Worm (Caenorhabditis elegans) whole organism, L1 larva: ENCODE results near the gene sdz-9.
A peak's percentile ranks its signal among the peaks of the same experiment; 100 is the strongest.

Source experiments
- C04F5.9 ChIP-seq: sonication (generic microtip); optimal IDR thresholded peaks from 2 replicates; lab custom pipeline; 2016; ENCODE audit warnings: missing genetic modification characterization, missing compliant biosample characterization
- aha-1 ChIP-seq: fragments of 150-350 bp; optimal IDR thresholded peaks from 2 replicates; lab custom pipeline; 2014; ENCODE audit warnings: missing biosample characterization, missing genetic modification characterization
- aly-2 ChIP-seq: fragments of 150-350 bp; optimal IDR thresholded peaks from 2 replicates; lab custom pipeline; 2014; ENCODE audit warnings: missing biosample characterization, missing genetic modification characterization
- ama-1 ChIP-seq: fragments of 150-350 bp; optimal IDR thresholded peaks from 2 replicates; lab custom pipeline; 2014
- blmp-1 ChIP-seq: fragments of 150-350 bp; optimal IDR thresholded peaks from 2 replicates; lab custom pipeline; 2014; ENCODE audit warnings: missing biosample characterization, missing genetic modification characterization
- ceh-63 ChIP-seq: fragments of 200-800 bp; sonication (Bioruptor generic); optimal IDR thresholded peaks from 2 replicates; lab custom pipeline; 2018; ENCODE audit warnings: mild to moderate bottlenecking, missing genetic modification characterization, missing compliant biosample characterization
- ceh-82 ChIP-seq, 3 experiments: fragments of 150-350 bp in 1 of 3; sonication (generic microtip) in 2 of 3; optimal IDR thresholded peaks; 2 replicates each; lab custom pipeline; 2014 to 2017; ENCODE audit warnings: missing biosample characterization in 3 of 3, missing genetic modification characterization in 3 of 3
- ces-1 ChIP-seq: fragments of 150-350 bp; optimal IDR thresholded peaks from 2 replicates; lab custom pipeline; 2014; ENCODE audit warnings: missing biosample characterization, missing genetic modification reagents, missing genetic modification characterization
- efl-1 ChIP-seq, 4 experiments: fragments of 150-350 bp; optimal IDR thresholded peaks in 3 of 4; peaks in 1 of 4; 1 replicate in 1 of 4; 2 replicates in 3 of 4; lab custom pipeline; 2014; ENCODE audit warnings: missing biosample characterization in 2 of 4, missing genetic modification characterization in 2 of 4, missing genetic modification reagents in 2 of 4
- egl-13 ChIP-seq: sonication (generic microtip); optimal IDR thresholded peaks from 2 replicates; lab custom pipeline; 2016; ENCODE audit warnings: missing genotype, missing genetic modification reagents, missing genetic modification characterization, missing compliant biosample characterization
- egl-27 ChIP-seq, 2 experiments: fragments of 150-350 bp in 1 of 2; sonication (generic microtip); optimal IDR thresholded peaks; 3 replicates each; lab custom pipeline; 2017 to 2018; ENCODE audit warnings: missing biosample characterization in 2 of 2, missing genetic modification characterization in 2 of 2, missing genetic modification reagents in 2 of 2
- fkh-10 ChIP-seq: sonication (generic microtip); optimal IDR thresholded peaks from 2 replicates; lab custom pipeline; 2017; ENCODE audit warnings: missing biosample characterization, missing genetic modification reagents, missing genetic modification characterization
- fkh-4 ChIP-seq: sonication (generic microtip); optimal IDR thresholded peaks from 2 replicates; lab custom pipeline; 2016; ENCODE audit warnings: missing compliant biosample characterization, missing genetic modification characterization, borderline replicate concordance
- hlh-17 ChIP-seq: fragments of 200-800 bp; sonication (Bioruptor generic); optimal IDR thresholded peaks from 2 replicates; lab custom pipeline; 2018; ENCODE audit warnings: missing genetic modification characterization, mild to moderate bottlenecking, missing compliant biosample characterization, moderate library complexity, borderline replicate concordance
- hpl-2 ChIP-seq: fragments of 150-350 bp; optimal IDR thresholded peaks from 2 replicates; lab custom pipeline; 2014; ENCODE audit warnings: missing biosample characterization, missing genetic modification reagents, missing genetic modification characterization
- irx-1 ChIP-seq: sonication (generic microtip); optimal IDR thresholded peaks from 2 replicates; lab custom pipeline; 2016; ENCODE audit warnings: missing genetic modification characterization, missing compliant biosample characterization
- jun-1 ChIP-seq: fragments of 150-350 bp; optimal IDR thresholded peaks from 2 replicates; lab custom pipeline; 2014; ENCODE audit warnings: missing biosample characterization, missing genetic modification reagents, missing genetic modification characterization
- lin-14 ChIP-seq: fragments of 200-800 bp; sonication (Bioruptor generic); optimal IDR thresholded peaks from 2 replicates; lab custom pipeline; 2018; ENCODE audit warnings: mild to moderate bottlenecking, missing genetic modification characterization, moderate library complexity, missing compliant biosample characterization
- lin-35 ChIP-seq, 2 experiments: fragments of 150-350 bp; optimal IDR thresholded peaks; 2 replicates each; lab custom pipeline; 2014; ENCODE audit warnings: missing biosample characterization in 2 of 2, missing genetic modification characterization in 2 of 2, missing genetic modification reagents in 2 of 2
- lir-3 ChIP-seq: sonication (generic microtip); optimal IDR thresholded peaks from 2 replicates; lab custom pipeline; 2016; ENCODE audit warnings: mild to moderate bottlenecking, missing genetic modification characterization, moderate library complexity, missing compliant biosample characterization; ENCODE audit not compliant: poor library complexity
- lsy-2 ChIP-seq, 2 experiments: fragments of 150-350 bp; optimal IDR thresholded peaks; 2 replicates each; lab custom pipeline; 2014; ENCODE audit warnings: missing biosample characterization in 2 of 2, missing genetic modification characterization in 2 of 2
- mdl-1 ChIP-seq, 2 experiments: fragments of 150-350 bp; optimal IDR thresholded peaks; 2 replicates each; lab custom pipeline; 2014 to 2017; ENCODE audit warnings: missing biosample characterization in 2 of 2, missing genetic modification characterization in 2 of 2, inconsistent platforms in 1 of 2
- mef-2 ChIP-seq: fragments of 150-350 bp; optimal IDR thresholded peaks from 2 replicates; lab custom pipeline; 2014; ENCODE audit warnings: missing biosample characterization, missing genetic modification characterization
- mep-1 ChIP-seq: fragments of 150-350 bp; optimal IDR thresholded peaks from 2 replicates; lab custom pipeline; 2014; ENCODE audit warnings: missing biosample characterization, missing genetic modification characterization
- nhr-11 ChIP-seq: fragments of 150-350 bp; optimal IDR thresholded peaks from 2 replicates; lab custom pipeline; 2014; ENCODE audit warnings: missing biosample characterization, missing genetic modification characterization
- nhr-12 ChIP-seq: sonication (generic microtip); optimal IDR thresholded peaks from 2 replicates; lab custom pipeline; 2017; ENCODE audit warnings: missing biosample characterization, missing genetic modification characterization
- nhr-20 ChIP-seq: sonication (generic microtip); optimal IDR thresholded peaks from 2 replicates; lab custom pipeline; 2016; ENCODE audit warnings: mild to moderate bottlenecking, missing genetic modification characterization, missing compliant biosample characterization
- nhr-237 ChIP-seq: fragments of 150-350 bp; optimal IDR thresholded peaks from 2 replicates; lab custom pipeline; 2014; ENCODE audit warnings: missing biosample characterization, missing genetic modification characterization
- nhr-28 ChIP-seq: fragments of 150-350 bp; optimal IDR thresholded peaks from 2 replicates; lab custom pipeline; 2014; ENCODE audit warnings: missing biosample characterization, missing genetic modification characterization
- nhr-47 ChIP-seq: sonication (generic microtip); optimal IDR thresholded peaks from 2 replicates; lab custom pipeline; 2016; ENCODE audit warnings: mild to moderate bottlenecking, missing genetic modification characterization, moderate library complexity, missing compliant biosample characterization
- nhr-76 ChIP-seq: sonication (generic microtip); optimal IDR thresholded peaks from 2 replicates; lab custom pipeline; 2017; ENCODE audit warnings: missing biosample characterization, missing genetic modification characterization
- nhr-77 ChIP-seq: fragments of 150-350 bp; optimal IDR thresholded peaks from 2 replicates; lab custom pipeline; 2014; ENCODE audit warnings: missing biosample characterization, missing genetic modification characterization
- nhr-90 ChIP-seq: sonication (generic microtip); optimal IDR thresholded peaks from 2 replicates; lab custom pipeline; 2016; ENCODE audit warnings: mild to moderate bottlenecking, missing genetic modification characterization, missing compliant biosample characterization; ENCODE audit not compliant: poor library complexity
- pag-3 ChIP-seq: sonication (generic microtip); optimal IDR thresholded peaks from 2 replicates; lab custom pipeline; 2017; ENCODE audit warnings: missing genetic modification characterization, mild to moderate bottlenecking, missing compliant biosample characterization, antibody characterized with exemption, borderline replicate concordance; ENCODE audit not compliant: insufficient read depth
- pax-3 ChIP-seq: fragments of 200-800 bp; sonication (Bioruptor generic); optimal IDR thresholded peaks from 2 replicates; lab custom pipeline; 2018; ENCODE audit warnings: mild to moderate bottlenecking, missing genetic modification characterization, moderate library complexity, missing compliant biosample characterization
- skn-1 ChIP-seq: fragments of 150-350 bp; optimal IDR thresholded peaks from 2 replicates; lab custom pipeline; 2014; ENCODE audit warnings: missing biosample characterization, missing genetic modification characterization
- snpc-4 ChIP-seq: fragments of 150-350 bp; optimal IDR thresholded peaks from 2 replicates; lab custom pipeline; 2014; ENCODE audit warnings: missing biosample characterization, missing genetic modification characterization
- sox-4 ChIP-seq: sonication (generic microtip); optimal IDR thresholded peaks from 2 replicates; lab custom pipeline; 2016; ENCODE audit warnings: missing genetic modification characterization, missing compliant biosample characterization
- sptf-1 ChIP-seq: fragments of 150-350 bp; optimal IDR thresholded peaks from 2 replicates; lab custom pipeline; 2014; ENCODE audit warnings: missing biosample characterization, missing genetic modification characterization
- swsn-7 ChIP-seq: sonication (generic microtip); optimal IDR thresholded peaks from 2 replicates; lab custom pipeline; 2016; ENCODE audit warnings: missing genetic modification characterization, missing compliant biosample characterization
- unc-130 ChIP-seq: fragments of 150-350 bp; optimal IDR thresholded peaks from 2 replicates; lab custom pipeline; 2017; ENCODE audit warnings: missing biosample characterization, missing genetic modification characterization, inconsistent platforms
- unc-86 ChIP-seq: sonication (generic microtip); optimal IDR thresholded peaks from 2 replicates; lab custom pipeline; 2016; ENCODE audit warnings: missing genetic modification characterization, missing compliant biosample characterization
- xbp-1 ChIP-seq: sonication (generic microtip); optimal IDR thresholded peaks from 2 replicates; lab custom pipeline; 2016; ENCODE audit warnings: missing genetic modification characterization, missing compliant biosample characterization
- zag-1 ChIP-seq: fragments of 150-350 bp; optimal IDR thresholded peaks from 2 replicates; lab custom pipeline; 2014; ENCODE audit warnings: missing biosample characterization, missing genetic modification characterization
- zip-4 ChIP-seq: fragments of 200-800 bp; sonication (Bioruptor generic); optimal IDR thresholded peaks from 2 replicates; lab custom pipeline; 2018; ENCODE audit warnings: mild to moderate bottlenecking, missing genetic modification characterization, moderate library complexity, missing compliant biosample characterization

Gene sdz-9

DNA sequence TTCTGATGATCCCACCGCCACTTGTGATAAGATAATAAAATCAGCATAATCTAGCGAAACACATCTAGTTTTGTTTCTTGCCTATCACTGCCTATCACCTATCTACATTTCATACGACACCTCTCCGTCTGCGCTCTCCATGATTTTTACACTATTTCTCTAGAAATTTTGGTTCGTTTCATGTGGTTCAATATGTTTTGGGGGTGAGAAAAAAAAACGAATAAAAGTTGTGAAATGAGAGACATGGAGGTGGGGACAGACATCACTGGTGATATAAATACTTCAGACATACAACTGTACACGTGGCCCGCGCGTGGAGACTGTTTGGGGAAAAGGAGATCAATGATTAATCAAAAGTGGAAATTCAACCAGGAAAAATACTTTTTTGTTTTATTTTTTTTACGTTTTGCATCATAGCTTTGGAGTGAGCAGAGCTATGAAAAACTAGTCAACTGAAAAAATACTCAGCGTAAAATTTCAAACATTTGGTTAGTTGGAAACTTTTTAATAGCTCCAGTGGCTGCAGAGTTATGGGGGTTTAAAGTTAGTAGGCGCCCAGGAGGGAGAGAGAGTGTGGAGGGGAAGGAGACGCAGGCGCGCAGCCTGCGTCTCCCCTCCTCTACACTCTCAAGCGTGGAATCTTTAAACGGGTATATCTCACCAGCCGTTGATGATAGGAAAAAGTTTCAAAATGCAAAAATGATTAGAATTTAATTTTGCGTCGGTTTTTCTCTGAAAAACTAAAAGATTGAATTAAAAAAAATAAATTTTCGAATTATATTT is 29.6 kb upstream of the sdz-9 start (continued):
- TF ChIP-seq C04F5.9 (no peak), fkh-4 (tag; lab: Kevin White, UChicago) (no peak), irx-1 (no peak), lin-35 (GFP tag; optimal IDR thresholded peaks at IDR 0.05; lab: Kevin White, UChicago) (peak in 1 of 2 experiments; percentile 46), aly-2 (tag; lab: Kevin White, UChicago) (no peak), lsy-2 (tag; optimal IDR thresholded peaks at IDR 0.05; lab: Kevin White, UChicago) (no peak), unc-130 (tag; lab: Kevin White, UChicago) (no peak), blmp-1 (tag; lab: Kevin White, UChicago) (peak; percentile 50), nhr-28 (no peak), pag-3 (tag; lab: Kevin White, UChicago) (no peak), xbp-1 (no peak), pax-3 (tag; lab: Kevin White, UChicago) (no peak), skn-1 (tag; lab: Kevin White, UChicago) (no peak), nhr-12 (no peak), nhr-20 (tag; lab: Kevin White, UChicago) (peak; percentile 40), ceh-63 (GFP tag; lab: Kevin White, UChicago) (no peak), jun-1 (tag; lab: Kevin White, UChicago) (no peak), fkh-10 (no peak), mdl-1 (tag; optimal IDR thresholded peaks at IDR 0.05; lab: Kevin White, UChicago) (peak in 1 of 2 experiments; percentile 49), mep-1 (tag; lab: Kevin White, UChicago) (no peak), sox-4 (tag; lab: Kevin White, UChicago) (no peak), unc-86 (tag; lab: Kevin White, UChicago) (no peak), nhr-47 (no peak), zag-1 (tag; lab: Kevin White, UChicago) (no peak), sptf-1 (tag; lab: Kevin White, UChicago) (no peak), nhr-237 (tag; lab: Kevin White, UChicago) (no peak)

DNA sequence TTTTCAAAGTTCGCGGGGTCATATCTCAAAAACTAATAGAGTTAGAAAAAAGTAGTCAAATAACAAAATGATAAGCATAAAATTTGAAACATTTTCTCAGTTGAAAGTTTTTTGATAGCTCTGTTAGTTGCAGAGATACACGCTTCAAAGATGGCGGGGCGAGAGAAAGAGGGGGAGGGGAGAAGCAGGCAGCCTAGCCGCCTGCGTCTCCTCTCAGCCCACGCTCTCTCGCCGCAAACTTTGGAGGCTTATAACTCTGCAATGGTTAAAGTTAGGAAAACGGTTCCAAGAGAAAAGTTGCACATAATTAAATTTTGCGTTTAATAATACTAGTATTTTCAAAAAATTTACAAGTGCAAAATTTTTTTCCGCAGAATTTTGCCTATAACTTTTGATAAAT is 28.3 kb upstream of the sdz-9 start:
- TF ChIP-seq egl-27 (tag; optimal IDR thresholded peaks at IDR 0.05; lab: Kevin White, UChicago) (no peak), nhr-20 (tag; lab: Kevin White, UChicago) (no peak), zip-4 (GFP tag; lab: Kevin White, UChicago) (no peak), swsn-7 (tag; lab: Kevin White, UChicago) (no peak)

DNA sequence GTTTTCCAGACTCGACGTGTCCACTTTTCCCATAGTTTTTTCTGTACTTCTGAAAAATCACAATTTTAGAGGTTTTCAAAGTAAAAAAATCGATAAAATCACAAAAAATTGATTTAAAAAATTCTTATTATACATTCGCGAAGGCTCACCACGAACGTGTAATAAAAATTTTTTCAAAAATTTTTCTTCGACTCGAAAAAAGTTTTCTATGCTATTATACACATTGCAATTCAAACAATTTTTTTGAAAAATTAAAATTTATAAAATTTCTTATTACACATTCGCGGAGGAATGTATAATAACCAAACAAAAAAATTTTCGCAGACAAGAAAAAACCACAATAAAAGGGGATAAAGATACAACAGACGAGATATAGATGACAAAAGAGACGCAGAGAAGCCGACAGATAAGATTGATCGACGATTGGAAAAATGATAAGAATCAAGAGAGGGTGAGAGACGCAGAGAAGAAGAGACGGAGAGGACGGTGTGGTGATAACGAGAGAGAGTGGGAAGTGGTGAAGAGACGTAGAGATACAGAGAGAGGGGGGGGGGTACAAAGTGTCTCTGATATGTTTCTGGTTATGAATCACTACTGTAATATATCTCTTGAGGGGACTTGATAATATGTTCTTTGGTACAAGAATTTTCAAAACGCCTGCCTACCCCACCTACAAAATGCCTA is 27.3 kb upstream of the sdz-9 start, which contains the start of gene nhr-119:
Gene nhr-119, minus strand, starts transcription at position 51 of the 684 bp plus-strand sequence.
- peak; percentile 0 for TF ChIP-seq ama-1 (lab: Kevin White, UChicago)
- TF ChIP-seq hlh-17, result no peak
- TF ChIP-seq mef-2 (tag; lab: Kevin White, UChicago), result no peak
- TF ChIP-seq aly-2 (tag; lab: Kevin White, UChicago), result no peak
- TF ChIP-seq hpl-2 (GFP tag; lab: Kevin White, UChicago), result no peak
- peak; percentile 83 for TF ChIP-seq lin-14 (GFP tag; lab: Kevin White, UChicago)
- no peak for TF ChIP-seq ces-1 (GFP tag; lab: Kevin White, UChicago)
- peak; percentile 48 for TF ChIP-seq unc-130 (tag; lab: Kevin White, UChicago)
- peak; percentile 27 for TF ChIP-seq nhr-77 (tag; lab: Kevin White, UChicago)
- no peak for TF ChIP-seq zag-1 (tag; lab: Kevin White, UChicago)
- TF ChIP-seq C04F5.9, result no peak
- TF ChIP-seq lir-3 (tag; lab: Kevin White, UChicago), result no peak
- TF ChIP-seq nhr-11, result peak; percentile 86
- TF ChIP-seq aha-1 (tag; lab: Kevin White, UChicago), result no peak
- no peak for TF ChIP-seq snpc-4
- TF ChIP-seq pag-3 (tag; lab: Kevin White, UChicago), result no peak
- TF ChIP-seq efl-1 (optimal IDR thresholded peaks at IDR 0.05; lab: Kevin White, UChicago), result peak; percentile 61 to 65
- peak; percentile 23 to 95 for TF ChIP-seq efl-1 (GFP tag; optimal IDR thresholded peaks at IDR 0.05 in 1 of 2; lab: Kevin White, UChicago)
- no peak for TF ChIP-seq egl-13 (tag; lab: Kevin White, UChicago)
- TF ChIP-seq sox-4 (tag; lab: Kevin White, UChicago), result no peak
- TF ChIP-seq nhr-47, result peak; percentile 77
- TF ChIP-seq zip-4 (GFP tag; lab: Kevin White, UChicago), result no peak
- TF ChIP-seq nhr-12, result no peak
- peak; percentile 87 for TF ChIP-seq nhr-90 (tag; lab: Kevin White, UChicago)
- TF ChIP-seq fkh-10, result no peak
- TF ChIP-seq ceh-82 (tag; optimal IDR thresholded peaks at IDR 0.05; lab: Kevin White, UChicago), result no peak
- TF ChIP-seq nhr-76 (tag; lab: Kevin White, UChicago), result no peak
- no peak for TF ChIP-seq egl-27 (tag; optimal IDR thresholded peaks at IDR 0.05; lab: Kevin White, UChicago)
